Worm (Caenorhabditis elegans) whole organism, young adult: Measurements from ENCODE around the gene seip-1.

Source experiments
- B0035.1 ChIP-seq: sonication (generic microtip); optimal IDR thresholded peaks from 2 replicates; lab custom pipeline; 2016; ENCODE audit warnings: missing genetic modification characterization, mild to moderate bottlenecking, missing compliant biosample characterization, missing genotype, missing genetic modification reagents
- B0336.3 ChIP-seq: fragments of 200-800 bp; sonication (Bioruptor generic); IDR thresholded peaks from 2 replicates; pipeline ENCODE4 v1.3.6; 2022; ENCODE audit warnings: missing genetic modification characterization, missing compliant biosample characterization
- Y67H2A.10 ChIP-seq: fragments of 200-800 bp; sonication (Bioruptor generic); conservative IDR thresholded peaks from 2 replicates; pipeline ENCODE4 v1.3.6; 2022; ENCODE audit warnings: missing genetic modification reagents, missing genetic modification characterization, missing compliant biosample characterization
- ama-1 ChIP-seq, 3 experiments: fragments of 150-350 bp in 1 of 3; sonication (generic microtip) in 2 of 3; optimal IDR thresholded peaks; 2 replicates each; lab custom pipeline; 2014 to 2018; ENCODE audit warnings: missing biosample characterization in 2 of 3, missing genetic modification characterization in 2 of 3, missing genetic modification reagents in 2 of 3
- athp-1 ChIP-seq: sonication (generic microtip); optimal IDR thresholded peaks from 2 replicates; lab custom pipeline; 2017; ENCODE audit warnings: mild to moderate bottlenecking, missing genetic modification characterization, missing compliant biosample characterization
- lag-1 ChIP-seq: fragments of 200-800 bp; sonication (Bioruptor generic); IDR thresholded peaks from 2 replicates; pipeline ENCODE4 v1.3.6; 2022; ENCODE audit warnings: missing genetic modification reagents, missing genetic modification characterization, missing compliant biosample characterization
- mes-4 ChIP-seq: sonication (generic microtip); optimal IDR thresholded peaks from 2 replicates; lab custom pipeline; 2016; ENCODE audit warnings: missing genotype, missing genetic modification characterization, missing compliant biosample characterization
- pbrm-1 ChIP-seq: fragments of 200-800 bp; sonication (Bioruptor generic); IDR thresholded peaks from 2 replicates; pipeline ENCODE4 v1.3.6; 2022; ENCODE audit warnings: missing genetic modification reagents, missing genetic modification characterization, missing compliant biosample characterization
- snpc-4 ChIP-seq, 5 experiments: fragments of 150-350 bp in 1 of 5; sonication (generic microtip) in 4 of 5; optimal IDR thresholded peaks; 2 replicates each; lab custom pipeline; 2014 to 2018; ENCODE audit warnings: missing genetic modification characterization in 5 of 5, missing biosample characterization in 3 of 5, antibody characterized with exemption in 2 of 5, mild to moderate bottlenecking in 2 of 5, missing compliant biosample characterization in 2 of 5, missing genotype in 2 of 5, moderate library complexity in 2 of 5, missing genetic modification reagents in 1 of 5
- tlf-1 ChIP-seq: fragments of 200-800 bp; sonication (Bioruptor generic); optimal IDR thresholded peaks from 2 replicates; lab custom pipeline; 2018; ENCODE audit warnings: mild to moderate bottlenecking, missing genetic modification characterization, missing compliant biosample characterization
- unc-130 ChIP-seq: sonication (generic microtip); optimal IDR thresholded peaks from 2 replicates; lab custom pipeline; 2016; ENCODE audit warnings: missing genetic modification reagents, missing genetic modification characterization, missing compliant biosample characterization

ce11 chrV:6015546-6016089, 37.4 kb downstream of the seip-1 start:
- TF ChIP-seq pbrm-1 (GFP tag; lab: Robert Waterston, UW): peak; percentile 40; the same call in 1 of the 2 replicates
- TF ChIP-seq ama-1 (optimal IDR thresholded peaks at IDR 0.05; lab: Kevin White, UChicago): no peak
- peak in 1 of 2 experiments; percentile 44 for TF ChIP-seq ama-1 (GFP tag; optimal IDR thresholded peaks at IDR 0.05; lab: Kevin White, UChicago)
- no peak for TF ChIP-seq snpc-4 (GFP tag; optimal IDR thresholded peaks at IDR 0.05; lab: Kevin White, UChicago)
- no peak for TF ChIP-seq snpc-4 (tag; optimal IDR thresholded peaks at IDR 0.05; lab: Kevin White, UChicago)
- TF ChIP-seq unc-130: no peak
- TF ChIP-seq lag-1 (GFP tag; lab: Robert Waterston, UW): no peak
- no peak for TF ChIP-seq B0035.1 (tag; lab: Kevin White, UChicago)
- peak; percentile 68 for TF ChIP-seq B0336.3 (GFP tag; lab: Robert Waterston, UW)
- TF ChIP-seq tlf-1 (GFP tag; lab: Kevin White, UChicago): no peak
- TF ChIP-seq mes-4 (tag; lab: Kevin White, UChicago): no peak
- TF ChIP-seq athp-1 (tag; lab: Kevin White, UChicago): no peak
- TF ChIP-seq Y67H2A.10 (GFP tag; lab: Robert Waterston, UW): no peak
